Fruit fly (Drosophila melanogaster) whole organism, wandering third instar larva: ENCODE data around the gene CG32811.

Source experiments
- Abd-B ChIP-seq: fragments of >200 bp; optimal IDR thresholded peaks from 2 replicates; lab custom pipeline; 2017; ENCODE audit warnings: missing biosample characterization, missing genetic modification characterization
- CG32264 ChIP-seq: fragments of 200-800 bp; sonication (Bioruptor generic); optimal IDR thresholded peaks from 2 replicates; lab custom pipeline; 2016; ENCODE audit warnings: missing biosample characterization, missing genetic modification characterization
- CG9705 ChIP-seq: fragments of 200-800 bp; sonication (Bioruptor generic); optimal IDR thresholded peaks from 2 replicates; lab custom pipeline; 2018; ENCODE audit warnings: missing biosample characterization, mild to moderate bottlenecking, missing genetic modification characterization
- CrebA ChIP-seq: fragments of 200-800 bp; sonication (Bioruptor generic); optimal IDR thresholded peaks from 2 replicates; lab custom pipeline; 2016; ENCODE audit warnings: missing biosample characterization, mild to moderate bottlenecking, missing genetic modification characterization, borderline replicate concordance
- Dfd ChIP-seq: fragments of >200 bp; optimal IDR thresholded peaks from 2 replicates; lab custom pipeline; 2017; ENCODE audit warnings: missing biosample characterization, missing genetic modification characterization
- Dif ChIP-seq: fragments of 200-275, 200-300 bp; sonication (Bioruptor generic); optimal IDR thresholded peaks from 2 replicates; lab custom pipeline; 2018; ENCODE audit warnings: missing biosample characterization, missing genetic modification characterization; ENCODE audit not compliant: partially characterized antibody
- GATAd ChIP-seq: sonication (Bioruptor generic); optimal IDR thresholded peaks from 2 replicates; lab custom pipeline; 2016; ENCODE audit warnings: missing biosample characterization, missing genetic modification characterization
- HLH106 ChIP-seq: fragments of 200-800 bp; optimal IDR thresholded peaks from 3 replicates; lab custom pipeline; 2019; ENCODE audit warnings: missing biosample characterization, mild to moderate bottlenecking, missing genetic modification characterization, moderate library complexity
- Hnf4 ChIP-seq: fragments of 200-800 bp; sonication (Bioruptor generic); optimal IDR thresholded peaks from 2 replicates; lab custom pipeline; 2016; ENCODE audit warnings: missing biosample characterization, mild to moderate bottlenecking, missing genetic modification characterization
- Jra ChIP-seq: sonication (Bioruptor generic); optimal IDR thresholded peaks from 2 replicates; lab custom pipeline; 2016; ENCODE audit warnings: missing biosample characterization, missing genetic modification characterization
- Myc ChIP-seq: fragments of >200 bp; optimal IDR thresholded peaks from 2 replicates; lab custom pipeline; 2017
- N ChIP-seq: fragments of >200 bp; optimal IDR thresholded peaks from 2 replicates; lab custom pipeline; 2018; ENCODE audit warnings: missing biosample characterization, missing external identifiers, missing genetic modification characterization
- OdsH ChIP-seq: fragments of 200-800 bp; sonication (Bioruptor generic); optimal IDR thresholded peaks from 2 replicates; lab custom pipeline; 2016; ENCODE audit warnings: missing biosample characterization, mild to moderate bottlenecking, missing genetic modification characterization
- Rel ChIP-seq, 2 experiments: fragments of 200-800 bp; sonication (Bioruptor generic) in 1 of 2; optimal IDR thresholded peaks; 2 replicates in 1 of 2; 3 replicates in 1 of 2; lab custom pipeline; 2016 to 2019; ENCODE audit warnings: mild to moderate bottlenecking in 2 of 2, missing biosample characterization in 2 of 2, missing genetic modification characterization in 2 of 2, moderate library complexity in 1 of 2
- Sp1 ChIP-seq: fragments of 200-800 bp; sonication (Bioruptor generic); optimal IDR thresholded peaks from 3 replicates; lab custom pipeline; 2019; ENCODE audit warnings: missing biosample characterization, mild to moderate bottlenecking, missing genetic modification characterization, moderate library complexity
- Vsx2 ChIP-seq: fragments of 200-300, 225-300 bp; sonication (Bioruptor generic); optimal IDR thresholded peaks from 2 replicates; lab custom pipeline; 2018; ENCODE audit warnings: missing biosample characterization, missing genetic modification characterization; ENCODE audit not compliant: partially characterized antibody
- br ChIP-seq: fragments of 200-800 bp; sonication (Bioruptor generic); optimal IDR thresholded peaks from 2 replicates; lab custom pipeline; 2016; ENCODE audit warnings: missing biosample characterization, missing genetic modification characterization
- dl ChIP-seq, 2 experiments: fragments of 175-275, 200-275 bp in 1 of 2; fragments of 200-275 bp in 1 of 2; sonication (Bioruptor generic); optimal IDR thresholded peaks; lab custom pipeline; 2018; ENCODE audit warnings: mild to moderate bottlenecking in 2 of 2, missing biosample characterization in 2 of 2, missing genetic modification characterization in 2 of 2, moderate library complexity in 2 of 2; ENCODE audit not compliant: partially characterized antibody in 2 of 2, insufficient read depth in 1 of 2
- dsf ChIP-seq: sonication (Bioruptor generic); optimal IDR thresholded peaks from 2 replicates; lab custom pipeline; 2016; ENCODE audit warnings: missing biosample characterization, missing genetic modification characterization, borderline replicate concordance
- ey ChIP-seq: fragments of 200-800 bp; sonication (Bioruptor generic); optimal IDR thresholded peaks from 2 replicates; lab custom pipeline; 2016; ENCODE audit warnings: missing biosample characterization, missing genetic modification characterization
- foxo ChIP-seq, 2 experiments: fragments of 200-800 bp; sonication (Bioruptor generic); optimal IDR thresholded peaks; 2 replicates in 1 of 2; 3 replicates in 1 of 2; lab custom pipeline; 2016 to 2017; ENCODE audit warnings: missing biosample characterization in 2 of 2, missing genetic modification characterization in 2 of 2
- fru ChIP-seq: fragments of 200-800 bp; sonication (Bioruptor generic); optimal IDR thresholded peaks from 3 replicates; lab custom pipeline; 2016; ENCODE audit warnings: missing biosample characterization, mild to moderate bottlenecking, missing genetic modification characterization
- h ChIP-seq: fragments of 200-800 bp; sonication (Bioruptor generic); optimal IDR thresholded peaks from 3 replicates; lab custom pipeline; 2016; ENCODE audit warnings: missing biosample characterization, mild to moderate bottlenecking, missing genetic modification characterization
- psq ChIP-seq: fragments of 200-800 bp; sonication (Bioruptor generic); optimal IDR thresholded peaks from 3 replicates; lab custom pipeline; 2017; ENCODE audit warnings: missing biosample characterization, mild to moderate bottlenecking, missing genetic modification characterization, moderate library complexity
- rgr ChIP-seq: fragments of 200-800 bp; sonication (Bioruptor generic); optimal IDR thresholded peaks from 3 replicates; lab custom pipeline; 2016; ENCODE audit warnings: missing biosample characterization, mild to moderate bottlenecking, missing genetic modification characterization
- sage ChIP-seq: fragments of 200-800 bp; sonication (Bioruptor generic); optimal IDR thresholded peaks from 2 replicates; lab custom pipeline; 2016; ENCODE audit warnings: missing biosample characterization, mild to moderate bottlenecking, missing genetic modification characterization
- sv ChIP-seq: fragments of 200-800 bp; sonication (Bioruptor generic); optimal IDR thresholded peaks from 3 replicates; lab custom pipeline; 2016; ENCODE audit warnings: missing biosample characterization, missing genetic modification characterization
- tai ChIP-seq: sonication (Bioruptor generic); optimal IDR thresholded peaks from 2 replicates; lab custom pipeline; 2016; ENCODE audit warnings: missing biosample characterization, missing genetic modification characterization
- usp ChIP-seq: fragments of >200 bp; optimal IDR thresholded peaks from 2 replicates; lab custom pipeline; 2017; ENCODE audit warnings: missing biosample characterization, missing genetic modification characterization

The CG32811 gene

DNA sequence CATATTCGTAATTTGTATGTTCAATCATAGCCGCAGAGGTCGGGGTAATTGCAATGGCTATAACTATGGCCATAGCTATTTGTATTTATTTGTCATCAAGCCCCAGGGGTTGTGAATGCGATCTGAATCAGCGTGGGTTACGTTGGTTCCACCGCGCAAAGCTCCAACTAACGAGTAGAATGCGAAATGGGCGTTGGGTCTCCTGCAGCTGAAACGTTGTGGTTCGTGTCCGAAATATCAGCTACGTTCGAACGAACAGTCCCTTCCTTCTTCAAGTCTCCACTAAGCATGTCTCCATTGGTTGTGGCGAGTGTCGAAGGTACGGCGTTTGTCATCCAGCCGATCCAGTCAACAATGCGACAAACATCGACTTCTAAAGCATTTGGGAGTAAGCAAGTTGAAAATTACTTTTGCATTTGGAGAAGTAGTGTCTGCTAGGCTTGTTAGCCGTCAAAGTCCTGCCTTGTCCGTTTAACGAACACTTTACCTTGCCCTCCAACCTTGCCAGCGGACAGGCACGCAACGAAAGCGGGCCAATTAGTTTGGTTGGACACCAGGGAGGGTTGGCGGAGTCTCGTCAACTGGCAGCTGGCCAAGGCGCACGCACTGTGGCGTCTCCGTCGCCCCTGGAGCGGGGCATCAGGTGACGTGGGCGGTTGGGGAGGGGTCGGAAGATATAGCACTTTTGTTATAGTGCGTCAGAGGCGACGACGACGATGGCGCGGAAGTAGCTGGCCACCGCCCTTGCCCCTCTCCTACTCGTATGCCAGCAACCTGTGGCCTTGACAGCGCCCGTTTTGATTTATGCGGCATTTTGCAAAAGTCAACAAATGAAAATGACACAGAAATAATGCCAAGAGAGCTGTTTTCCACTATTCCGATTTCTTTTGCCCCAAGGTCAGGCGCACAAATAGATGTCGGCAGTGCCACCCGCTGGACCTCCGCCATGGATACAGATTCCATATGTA lies 11.0 kb downstream of the CG32811 start, which contains the start of gene CG32812:
TSS of gene CG32812 (plus strand) at position 423 of the 968 bp plus-strand sequence.
- TF ChIP-seq Myc (lab: Kevin White, UChicago), result peak; percentile 1
- no peak for TF ChIP-seq Vsx2 (GFP tag; lab: Kevin White, UChicago)

DNA sequence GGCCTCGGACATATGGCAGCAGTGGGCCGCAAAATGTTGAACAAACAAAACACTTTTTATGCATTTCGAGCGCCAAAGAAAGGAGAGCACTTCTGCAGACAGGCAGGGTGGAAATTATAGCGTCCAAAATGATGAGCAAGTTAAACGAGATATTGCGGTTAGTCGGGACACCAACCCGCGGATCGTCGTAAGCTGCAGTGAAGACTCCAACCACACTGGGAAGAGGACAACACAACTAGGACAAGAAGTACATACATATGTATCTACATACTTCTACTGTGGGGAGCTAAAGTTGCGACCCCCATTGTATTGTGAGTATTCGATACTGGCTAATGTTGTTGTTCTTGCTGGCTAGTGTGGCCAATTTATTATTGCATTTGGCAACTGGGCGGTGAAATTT lies 12.1 kb downstream of the CG32811 start:
- TF ChIP-seq rgr (GFP tag; lab: Kevin White, UChicago) (no peak), Myc (lab: Kevin White, UChicago) (peak; percentile 35)

DNA sequence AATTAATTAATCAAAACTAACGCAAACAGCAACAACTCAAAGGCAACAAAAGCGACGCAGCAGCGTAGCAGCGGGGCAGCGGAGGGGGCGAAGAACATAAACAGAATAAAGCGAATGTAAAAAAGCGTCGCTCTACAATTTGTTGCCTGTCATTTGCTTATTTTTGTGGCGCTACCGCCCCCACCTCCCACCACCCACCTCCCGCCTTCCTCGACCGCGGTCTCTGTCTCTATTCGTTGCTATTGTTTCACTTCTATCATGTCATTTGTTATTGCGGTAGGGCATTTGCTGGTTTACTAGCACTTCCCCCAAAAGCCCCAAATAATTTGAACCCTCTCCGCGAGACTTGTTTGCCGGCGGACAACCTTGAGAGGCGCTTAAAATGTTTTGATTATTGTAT lies 12.9 kb downstream of the CG32811 start:
- TF ChIP-seq Myc (lab: Kevin White, UChicago) (no peak), Rel (GFP tag; optimal IDR thresholded peaks at IDR 0.05; lab: Kevin White, UChicago) (no peak), Rel (tag; optimal IDR thresholded peaks at IDR 0.05; lab: Kevin White, UChicago) (no peak), CG9705 (GFP tag; lab: Kevin White, UChicago) (no peak), Abd-B (GFP tag; lab: Kevin White, UChicago) (no peak), CrebA (GFP tag; lab: Kevin White, UChicago) (no peak), Sp1 (GFP tag; lab: Kevin White, UChicago) (no peak)

DNA sequence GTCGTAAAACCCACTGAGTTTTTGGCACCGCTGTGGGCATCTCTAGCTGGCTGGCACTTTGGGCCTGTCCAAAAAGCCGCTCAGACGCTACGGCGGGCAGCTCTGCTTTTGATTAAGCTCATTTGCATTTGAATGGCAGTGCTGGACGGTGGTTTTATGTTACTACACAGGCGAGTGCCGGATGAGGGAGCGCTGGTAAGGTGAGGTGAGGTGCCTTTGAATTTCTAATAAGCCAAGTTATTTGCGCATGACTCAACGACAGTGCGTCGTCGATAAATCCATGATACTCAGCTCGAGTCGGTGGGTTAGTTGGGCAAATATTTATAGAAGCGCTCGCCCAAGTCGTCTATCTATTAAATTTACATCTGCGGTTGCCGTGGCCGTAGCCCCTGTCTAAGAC lies 13.9 kb downstream of the CG32811 start:
- TF ChIP-seq ey (no peak), Abd-B (GFP tag; lab: Kevin White, UChicago) (no peak), br (GFP tag; lab: Kevin White, UChicago) (no peak), sage (GFP tag; lab: Kevin White, UChicago) (no peak), usp (GFP tag; lab: Kevin White, UChicago) (no peak), fru (GFP tag; lab: Kevin White, UChicago) (no peak), rgr (GFP tag; lab: Kevin White, UChicago) (no peak), Sp1 (GFP tag; lab: Kevin White, UChicago) (no peak)

DNA sequence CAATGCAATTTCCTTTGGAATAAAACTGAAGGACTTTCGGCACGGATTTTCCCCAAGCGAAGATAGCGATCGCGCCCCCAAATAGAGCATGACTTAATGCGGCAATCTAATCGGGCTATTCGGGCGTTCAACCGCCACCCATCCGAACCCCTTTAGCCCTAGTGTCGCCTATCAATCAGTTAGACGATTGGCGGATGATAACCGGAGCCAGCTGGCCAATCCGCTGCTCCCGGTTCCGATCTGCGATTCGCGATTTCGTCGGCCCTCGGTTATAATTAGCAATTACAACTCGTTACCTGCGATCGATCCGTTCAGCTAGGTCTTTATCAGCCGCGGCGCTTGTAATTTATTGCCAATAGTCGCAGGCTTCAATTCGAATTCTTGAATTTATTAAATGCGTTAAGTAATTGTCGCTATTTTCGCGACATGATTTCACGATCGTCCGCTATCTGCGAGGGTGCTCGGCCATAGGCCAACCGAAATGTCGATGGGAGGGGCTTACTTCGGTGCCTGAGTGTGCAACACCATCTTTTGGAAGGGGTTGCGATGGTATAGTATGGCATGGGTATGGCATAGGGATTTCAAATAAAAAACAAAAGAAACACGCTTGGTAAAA lies 15.1 kb downstream of the CG32811 start:
- no peak for TF ChIP-seq GATAd (GFP tag; lab: Kevin White, UChicago)

DNA sequence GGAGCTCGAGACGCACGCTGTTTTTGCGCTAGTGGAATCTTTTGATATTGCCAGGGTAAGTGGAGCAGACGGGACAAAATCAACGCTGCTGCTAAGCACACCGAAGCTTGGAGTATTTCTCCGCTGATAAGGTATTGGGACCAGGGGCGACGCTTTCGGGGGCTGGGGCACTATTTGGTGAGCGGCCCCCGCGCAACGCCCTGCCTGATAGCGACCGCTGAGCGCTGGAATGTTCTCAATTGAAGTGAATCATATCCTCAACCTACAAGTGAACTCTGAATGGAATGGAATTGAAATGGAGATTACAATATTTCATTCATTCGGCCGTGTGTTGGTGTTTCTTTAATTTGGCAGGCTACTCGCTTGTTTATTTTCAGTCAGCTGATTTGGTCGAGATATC lies 15.8 kb downstream of the CG32811 start:
- TF ChIP-seq h (no peak), CG32264 (no peak), CrebA (GFP tag; lab: Kevin White, UChicago) (no peak), OdsH (GFP tag; lab: Kevin White, UChicago) (no peak), Rel (GFP tag; optimal IDR thresholded peaks at IDR 0.05; lab: Kevin White, UChicago) (no peak), Rel (tag; optimal IDR thresholded peaks at IDR 0.05; lab: Kevin White, UChicago) (no peak), Dfd (no peak), psq (GFP tag; lab: Kevin White, UChicago) (no peak), tai (GFP tag; lab: Kevin White, UChicago) (no peak), Jra (GFP tag; lab: Kevin White, UChicago) (no peak)

DNA sequence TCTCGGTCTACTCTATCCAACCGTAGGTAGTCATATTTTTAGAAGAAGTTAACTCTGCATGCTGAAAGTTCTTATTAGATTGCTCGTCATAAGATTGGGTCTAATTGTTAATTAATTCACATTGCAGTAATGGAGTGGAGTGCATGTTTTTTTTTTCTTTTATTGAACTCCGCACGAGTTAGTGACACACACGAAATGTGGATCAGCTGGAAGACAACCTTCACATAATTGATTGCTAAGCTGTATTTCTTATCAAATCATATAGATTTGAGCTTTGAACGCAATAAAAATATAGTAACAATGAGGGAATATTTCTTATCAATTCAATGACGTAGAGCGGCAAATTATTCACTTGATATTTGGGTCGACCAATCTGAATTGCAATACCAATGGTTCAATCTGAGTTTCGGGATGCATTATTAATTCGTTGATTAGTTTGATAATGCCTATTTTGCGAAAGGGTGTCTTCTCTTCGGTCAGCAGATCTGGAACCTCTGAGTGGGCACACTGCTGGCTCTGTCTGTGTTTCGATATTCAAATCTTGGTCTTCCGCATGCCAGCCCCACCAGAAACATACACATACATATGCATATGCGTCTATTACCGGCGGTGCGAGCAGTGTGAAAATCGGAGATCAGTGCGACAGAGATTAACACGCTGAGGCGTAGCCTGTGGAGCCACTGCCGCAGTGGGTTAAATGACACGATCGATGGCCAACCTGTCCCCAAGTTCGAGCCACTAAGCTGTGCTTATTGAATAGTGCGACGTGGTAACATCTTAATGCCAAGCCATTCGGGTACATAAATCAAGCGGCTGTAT lies 19.2 kb downstream of the CG32811 start:
- no peak for TF ChIP-seq br (GFP tag; lab: Kevin White, UChicago)
- TF ChIP-seq dsf (GFP tag; lab: Kevin White, UChicago), result no peak
- TF ChIP-seq dl (GFP tag; optimal IDR thresholded peaks at IDR 0.05; lab: Kevin White, UChicago; ENCODE audit: insufficient read depth in 1 of 2, partially characterized antibody in 2 of 2), result no peak
- TF ChIP-seq Abd-B (GFP tag; lab: Kevin White, UChicago), result no peak
- no peak for TF ChIP-seq foxo (GFP tag; optimal IDR thresholded peaks at IDR 0.05; lab: Kevin White, UChicago)
- TF ChIP-seq CG32264, result no peak
- TF ChIP-seq N (GFP tag; lab: Kevin White, UChicago), result no peak
- no peak for TF ChIP-seq sage (GFP tag; lab: Kevin White, UChicago)
- TF ChIP-seq Hnf4 (GFP tag; lab: Kevin White, UChicago), result no peak
- TF ChIP-seq Rel (GFP tag; optimal IDR thresholded peaks at IDR 0.05; lab: Kevin White, UChicago), result no peak
- no peak for TF ChIP-seq Rel (tag; optimal IDR thresholded peaks at IDR 0.05; lab: Kevin White, UChicago)
- no peak for TF ChIP-seq tai (GFP tag; lab: Kevin White, UChicago)
- no peak for TF ChIP-seq Vsx2 (GFP tag; lab: Kevin White, UChicago)
- TF ChIP-seq Dif (GFP tag; lab: Kevin White, UChicago), result no peak
- TF ChIP-seq sv, result no peak
- no peak for TF ChIP-seq Sp1 (GFP tag; lab: Kevin White, UChicago)
- TF ChIP-seq HLH106 (tag; lab: Kevin White, UChicago), result no peak
